Worm (Caenorhabditis elegans) whole organism, young adult: Measurements from ENCODE around the gene rab-6.1.

Experiments used
- D2030.7 ChIP-seq: fragments of 200-800 bp; sonication (Bioruptor generic); IDR thresholded peaks from 2 replicates; pipeline ENCODE4 v1.3.6; 2022; ENCODE audit warnings: missing genetic modification reagents, missing genetic modification characterization, missing compliant biosample characterization
- F22D6.2 ChIP-seq: sonication (generic microtip); optimal IDR thresholded peaks from 2 replicates; lab custom pipeline; 2016; ENCODE audit warnings: mild to moderate bottlenecking, missing genetic modification characterization, missing compliant biosample characterization
- F37B4.10 ChIP-seq: fragments of 200-800 bp; sonication (Bioruptor generic); IDR thresholded peaks from 2 replicates; pipeline ENCODE4 v1.3.6; 2022; ENCODE audit warnings: missing genetic modification characterization, missing compliant biosample characterization
- F49E8.2 ChIP-seq: sonication (generic microtip); optimal IDR thresholded peaks from 3 replicates; lab custom pipeline; 2017; ENCODE audit warnings: missing genetic modification characterization, mild to moderate bottlenecking, missing compliant biosample characterization, antibody characterized with exemption, moderate library complexity; ENCODE audit not compliant: insufficient read depth
- F57A8.1 ChIP-seq: fragments of 200-800 bp; sonication (Bioruptor generic); optimal IDR thresholded peaks from 2 replicates; lab custom pipeline; 2018; ENCODE audit warnings: mild to moderate bottlenecking, missing genetic modification characterization, moderate library complexity, missing compliant biosample characterization
- F57C9.4 ChIP-seq: sonication (generic microtip); optimal IDR thresholded peaks from 2 replicates; lab custom pipeline; 2017; ENCODE audit warnings: mild to moderate bottlenecking, missing genetic modification characterization, missing compliant biosample characterization
- K11D2.4 ChIP-seq: fragments of 200-800 bp; sonication (Bioruptor generic); IDR thresholded peaks from 2 replicates; pipeline ENCODE4 v1.3.6; 2022; ENCODE audit warnings: missing genetic modification reagents, missing genetic modification characterization, missing compliant biosample characterization
- K12H6.12 ChIP-seq: fragments of 200-800 bp; sonication (Bioruptor generic); optimal IDR thresholded peaks from 2 replicates; lab custom pipeline; 2018; ENCODE audit warnings: mild to moderate bottlenecking, missing genetic modification characterization, missing compliant biosample characterization
- Y53F4B.3 ChIP-seq: fragments of 200-800 bp; sonication (Bioruptor generic); IDR thresholded peaks from 2 replicates; pipeline ENCODE4 v1.3.6; 2022; ENCODE audit warnings: missing genetic modification reagents, missing genetic modification characterization, missing compliant biosample characterization
- Y79H2A.3 ChIP-seq: fragments of 200-800 bp; sonication (Bioruptor generic); conservative IDR thresholded peaks from 2 replicates; pipeline ENCODE4 v1.3.6; 2022; ENCODE audit warnings: missing genetic modification reagents, missing genetic modification characterization, missing compliant biosample characterization
- ZK185.1 ChIP-seq: sonication (generic microtip); optimal IDR thresholded peaks from 2 replicates; lab custom pipeline; 2016; ENCODE audit warnings: mild to moderate bottlenecking, missing genetic modification characterization, missing compliant biosample characterization; ENCODE audit not compliant: poor library complexity, severe bottlenecking
- akir-1 ChIP-seq: fragments of 200-800 bp; sonication (Bioruptor generic); optimal IDR thresholded peaks from 2 replicates; lab custom pipeline; 2018; ENCODE audit warnings: mild to moderate bottlenecking, missing genetic modification characterization, moderate library complexity, missing compliant biosample characterization
- ama-1 ChIP-seq, 3 experiments: fragments of 150-350 bp in 1 of 3; sonication (generic microtip) in 2 of 3; optimal IDR thresholded peaks; 2 replicates each; lab custom pipeline; 2014 to 2018; ENCODE audit warnings: missing biosample characterization in 2 of 3, missing genetic modification characterization in 2 of 3, missing genetic modification reagents in 2 of 3
- aptf-2 ChIP-seq: fragments of 200-800 bp; sonication (Bioruptor generic); conservative IDR thresholded peaks from 2 replicates; pipeline ENCODE4 v1.3.6; 2022; ENCODE audit warnings: missing genetic modification reagents, missing genetic modification characterization, missing compliant biosample characterization
- aptf-3 ChIP-seq: fragments of 200-800 bp; sonication (Bioruptor generic); IDR thresholded peaks from 2 replicates; pipeline ENCODE4 v1.3.6; 2022; ENCODE audit warnings: missing genetic modification characterization, missing compliant biosample characterization
- athp-1 ChIP-seq: sonication (generic microtip); optimal IDR thresholded peaks from 2 replicates; lab custom pipeline; 2017; ENCODE audit warnings: mild to moderate bottlenecking, missing genetic modification characterization, missing compliant biosample characterization
- attf-3 ChIP-seq: fragments of 200-800 bp; sonication (Bioruptor generic); conservative IDR thresholded peaks from 2 replicates; pipeline ENCODE4 v1.3.6; 2022; ENCODE audit warnings: missing genetic modification reagents, missing genetic modification characterization, missing compliant biosample characterization
- attf-5 ChIP-seq: fragments of 200-800 bp; sonication (Bioruptor generic); optimal IDR thresholded peaks from 2 replicates; lab custom pipeline; 2018; ENCODE audit warnings: mild to moderate bottlenecking, missing genetic modification characterization, missing compliant biosample characterization
- bed-1 ChIP-seq: fragments of 200-800 bp; sonication (Bioruptor generic); IDR thresholded peaks from 2 replicates; pipeline ENCODE4 v1.3.6; 2022; ENCODE audit warnings: missing genetic modification reagents, missing genetic modification characterization, missing compliant biosample characterization
- bed-2 ChIP-seq: fragments of 200-800 bp; sonication (Bioruptor generic); IDR thresholded peaks from 2 replicates; pipeline ENCODE4 v1.3.6; 2022; ENCODE audit warnings: missing genetic modification reagents, missing genetic modification characterization, missing compliant biosample characterization
- ccch-3 ChIP-seq: fragments of 200-800 bp; sonication (Bioruptor generic); optimal IDR thresholded peaks from 2 replicates; lab custom pipeline; 2018; ENCODE audit warnings: mild to moderate bottlenecking, missing genetic modification characterization, missing compliant biosample characterization
- cebp-1 ChIP-seq, 2 experiments: fragments of 200-800 bp in 1 of 2; sonication (Bioruptor generic) in 1 of 2; sonication (generic microtip) in 1 of 2; IDR thresholded peaks in 1 of 2; optimal IDR thresholded peaks in 1 of 2; 2 replicates each; pipeline versions ENCODE4 v1.3.6 to Lab custom; 2017 to 2022; ENCODE audit warnings: missing compliant biosample characterization in 2 of 2, missing genetic modification characterization in 2 of 2, mild to moderate bottlenecking in 1 of 2, missing genetic modification reagents in 1 of 2, moderate library complexity in 1 of 2
- ceh-100 ChIP-seq: fragments of 200-800 bp; sonication (Bioruptor generic); IDR thresholded peaks from 2 replicates; pipeline ENCODE4 v1.3.6; 2022; ENCODE audit warnings: missing genetic modification reagents, missing genetic modification characterization, missing compliant biosample characterization
- ceh-79 ChIP-seq: sonication (generic microtip); optimal IDR thresholded peaks from 2 replicates; lab custom pipeline; 2017; ENCODE audit warnings: mild to moderate bottlenecking, missing genetic modification characterization, missing compliant biosample characterization
- egrh-3 ChIP-seq: fragments of 200-800 bp; sonication (Bioruptor generic); IDR thresholded peaks from 2 replicates; pipeline ENCODE4 v1.3.6; 2022; ENCODE audit warnings: missing genetic modification reagents, missing genetic modification characterization, missing compliant biosample characterization
- ekl-4 ChIP-seq: fragments of 200-800 bp; sonication (Bioruptor generic); IDR thresholded peaks from 2 replicates; pipeline ENCODE4 v1.3.6; 2022; ENCODE audit warnings: missing genetic modification reagents, missing genetic modification characterization, missing compliant biosample characterization
- ets-4 ChIP-seq: fragments of 200-800 bp; sonication (Bioruptor generic); optimal IDR thresholded peaks from 2 replicates; lab custom pipeline; 2018; ENCODE audit warnings: mild to moderate bottlenecking, missing genetic modification characterization, missing compliant biosample characterization
- him-1 ChIP-seq: sonication (generic microtip); optimal IDR thresholded peaks from 2 replicates; lab custom pipeline; 2016; ENCODE audit warnings: missing genotype, missing genetic modification reagents, missing genetic modification characterization, missing compliant biosample characterization
- lag-1 ChIP-seq: fragments of 200-800 bp; sonication (Bioruptor generic); IDR thresholded peaks from 2 replicates; pipeline ENCODE4 v1.3.6; 2022; ENCODE audit warnings: missing genetic modification reagents, missing genetic modification characterization, missing compliant biosample characterization
- lin-35 ChIP-seq, 3 experiments: fragments of 150-350 bp in 2 of 3; sonication (generic microtip) in 1 of 3; optimal IDR thresholded peaks; 2 replicates each; lab custom pipeline; 2014 to 2018; ENCODE audit warnings: missing biosample characterization in 3 of 3, missing genetic modification characterization in 3 of 3, missing genetic modification reagents in 3 of 3
- lir-1 ChIP-seq: fragments of 200-800 bp; sonication (Bioruptor generic); conservative IDR thresholded peaks from 2 replicates; pipeline ENCODE4 v1.3.6; 2022; ENCODE audit warnings: missing genetic modification reagents, missing genetic modification characterization, missing compliant biosample characterization
- lsl-1 ChIP-seq: fragments of 200-800 bp; sonication (Bioruptor generic); optimal IDR thresholded peaks from 2 replicates; lab custom pipeline; 2018; ENCODE audit warnings: mild to moderate bottlenecking, missing genetic modification characterization, moderate library complexity, missing compliant biosample characterization
- lsy-27 ChIP-seq: sonication (generic microtip); optimal IDR thresholded peaks from 2 replicates; lab custom pipeline; 2017; ENCODE audit warnings: missing genetic modification characterization, mild to moderate bottlenecking, missing compliant biosample characterization, antibody characterized with exemption, missing genotype, borderline replicate concordance; ENCODE audit not compliant: insufficient read depth
- madf-3 ChIP-seq: fragments of 200-800 bp; sonication (Bioruptor generic); IDR thresholded peaks from 2 replicates; pipeline ENCODE4 v1.3.6; 2022; ENCODE audit warnings: missing genetic modification reagents, missing genetic modification characterization, missing compliant biosample characterization
- mxl-1 ChIP-seq: sonication (generic microtip); optimal IDR thresholded peaks from 2 replicates; lab custom pipeline; 2016; ENCODE audit warnings: missing genetic modification characterization, missing compliant biosample characterization
- nfya-1 ChIP-seq: sonication (generic microtip); optimal IDR thresholded peaks from 2 replicates; lab custom pipeline; 2017; ENCODE audit warnings: antibody characterized with exemption, missing compliant biosample characterization, missing genetic modification characterization, borderline replicate concordance; ENCODE audit not compliant: insufficient read depth
- nhr-120 ChIP-seq: fragments of 200-800 bp; sonication (Bioruptor generic); IDR thresholded peaks from 2 replicates; pipeline ENCODE4 v1.3.6; 2022; ENCODE audit warnings: missing genetic modification characterization, missing compliant biosample characterization
- nhr-179 ChIP-seq: sonication (generic microtip); optimal IDR thresholded peaks from 2 replicates; lab custom pipeline; 2016; ENCODE audit warnings: mild to moderate bottlenecking, missing genetic modification characterization, missing compliant biosample characterization
- pha-4 ChIP-seq: fragments of 150-350 bp; sonication (generic microtip); optimal IDR thresholded peaks from 2 replicates; lab custom pipeline; 2014; ENCODE audit warnings: missing biosample characterization, missing genetic modification reagents, missing genetic modification characterization
- rec-8 ChIP-seq, 2 experiments: sonication (generic microtip); optimal IDR thresholded peaks; 2 replicates each; lab custom pipeline; 2016; ENCODE audit warnings: mild to moderate bottlenecking in 2 of 2, missing genetic modification characterization in 2 of 2, missing genetic modification reagents in 2 of 2, missing genotype in 2 of 2, missing biosample characterization in 1 of 2, missing compliant biosample characterization in 1 of 2, moderate library complexity in 1 of 2
- snpc-1.1 ChIP-seq: sonication (generic microtip); optimal IDR thresholded peaks from 2 replicates; lab custom pipeline; 2017; ENCODE audit warnings: missing genetic modification characterization, mild to moderate bottlenecking, missing compliant biosample characterization, antibody characterized with exemption, moderate library complexity, missing genotype, missing genetic modification reagents; ENCODE audit not compliant: insufficient read depth
- somi-1 ChIP-seq: fragments of 200-800 bp; sonication (Bioruptor generic); optimal IDR thresholded peaks from 2 replicates; lab custom pipeline; 2018; ENCODE audit warnings: mild to moderate bottlenecking, missing genetic modification characterization, missing compliant biosample characterization
- tlf-1 ChIP-seq: fragments of 200-800 bp; sonication (Bioruptor generic); optimal IDR thresholded peaks from 2 replicates; lab custom pipeline; 2018; ENCODE audit warnings: mild to moderate bottlenecking, missing genetic modification characterization, missing compliant biosample characterization
- unc-130 ChIP-seq: sonication (generic microtip); optimal IDR thresholded peaks from 2 replicates; lab custom pipeline; 2016; ENCODE audit warnings: missing genetic modification reagents, missing genetic modification characterization, missing compliant biosample characterization
- ztf-6 ChIP-seq: fragments of 200-800 bp; sonication (Bioruptor generic); IDR thresholded peaks from 2 replicates; pipeline ENCODE4 v1.3.6; 2022; ENCODE audit warnings: missing genetic modification reagents, missing genetic modification characterization, missing compliant biosample characterization

Gene rab-6.1

DNA sequence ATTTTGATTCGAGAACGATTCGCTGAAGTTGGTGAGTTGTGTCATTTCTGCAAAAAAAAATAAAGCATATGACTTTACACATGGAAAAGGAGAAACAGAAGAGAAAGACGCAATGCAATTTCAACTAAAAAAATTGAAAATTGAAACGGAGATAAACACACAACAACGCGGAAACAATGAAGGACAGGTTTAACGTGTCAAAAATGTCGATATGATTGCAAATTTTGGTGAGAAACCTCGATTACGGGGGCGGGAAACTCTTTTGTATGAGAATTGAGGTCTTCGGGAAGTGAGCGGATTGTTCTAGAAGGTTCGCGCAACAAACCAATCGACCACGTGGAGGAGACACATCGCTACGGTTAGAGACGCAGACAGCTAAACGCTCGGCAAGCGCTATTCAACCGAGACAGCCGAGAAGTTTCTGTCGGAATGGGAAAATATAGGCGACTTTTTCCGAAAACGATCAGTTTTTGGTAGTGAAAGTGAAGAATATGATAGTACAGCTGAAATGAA, 48.0 kb upstream of the rab-6.1 start, which contains the start of gene R107.5:
TSS of gene R107.5 (minus strand) at position 51 of the 513 bp plus-strand sequence.
- TF ChIP-seq unc-130 (GFP tag; lab: Kevin White, UChicago): no peak
- TF ChIP-seq K11D2.4: peak; percentile 96
- peak; percentile 22 for TF ChIP-seq lsl-1 (GFP tag; lab: Kevin White, UChicago)
- TF ChIP-seq pha-4 (tag; lab: Kevin White, UChicago): no peak
- 0 out of 2 replicates have a peak, but pooled peaks have one; percentile 22 for TF ChIP-seq lag-1
- TF ChIP-seq lsy-27 (tag; lab: Kevin White, UChicago): no peak
- no peak for TF ChIP-seq rec-8 (tag; optimal IDR thresholded peaks at IDR 0.05; lab: Kevin White, UChicago)
- peak; percentile 62 for TF ChIP-seq ceh-79 (tag; lab: Kevin White, UChicago)
- no peak for TF ChIP-seq aptf-2
- TF ChIP-seq D2030.7: peak; percentile 51
- TF ChIP-seq nhr-179 (tag; lab: Kevin White, UChicago): no peak
- peak; percentile 93 for TF ChIP-seq lir-1 (GFP tag; lab: Robert Waterston, UW)
- peak; percentile 97 for TF ChIP-seq somi-1 (GFP tag; lab: Kevin White, UChicago)
- TF ChIP-seq lin-35 (GFP tag; optimal IDR thresholded peaks at IDR 0.05; lab: Kevin White, UChicago): peak in 2 of 3 experiments; percentile 52 to 78
- peak; percentile 66; the same call in 1 of the 2 replicates for TF ChIP-seq attf-3 (GFP tag; lab: Robert Waterston, UW)
- peak; percentile 71 for TF ChIP-seq akir-1 (GFP tag; lab: Kevin White, UChicago)
- TF ChIP-seq tlf-1 (GFP tag; lab: Kevin White, UChicago): peak; percentile 94
- TF ChIP-seq him-1: no peak
- TF ChIP-seq egrh-3 (GFP tag; lab: Robert Waterston, UW): peak; percentile 55; the same call in 1 of the 2 replicates
- peak; percentile 98 for TF ChIP-seq ekl-4 (GFP tag; lab: Robert Waterston, UW)
- 0 out of 2 replicates have a peak, but pooled peaks have one; percentile 21 for TF ChIP-seq Y79H2A.3 (GFP tag; lab: Robert Waterston, UW)
- peak; percentile 55 for TF ChIP-seq ets-4
- no peak for TF ChIP-seq F57A8.1 (GFP tag; lab: Kevin White, UChicago)
- TF ChIP-seq ceh-100 (GFP tag; lab: Robert Waterston, UW): peak; percentile 58; the same call in 1 of the 2 replicates
- TF ChIP-seq ama-1 (optimal IDR thresholded peaks at IDR 0.05; lab: Kevin White, UChicago): peak; percentile 86
- no peak for TF ChIP-seq ama-1 (GFP tag; optimal IDR thresholded peaks at IDR 0.05; lab: Kevin White, UChicago)
- TF ChIP-seq nhr-120: 0 out of 2 replicates have a peak, but pooled peaks have one; percentile 68
- peak; percentile 47 for TF ChIP-seq ZK185.1 (tag; lab: Kevin White, UChicago)
- peak; percentile 90 for TF ChIP-seq athp-1 (tag; lab: Kevin White, UChicago)
- TF ChIP-seq snpc-1.1 (tag; lab: Kevin White, UChicago): no peak
- peak; percentile 65; the same call in 1 of the 2 replicates for TF ChIP-seq bed-2 (GFP tag; lab: Robert Waterston, UW)
- TF ChIP-seq madf-3: peak; percentile 82
- TF ChIP-seq aptf-3 (GFP tag; lab: Robert Waterston, UW): peak; percentile 87; the same call in 1 of the 2 replicates
- 0 out of 2 replicates have a peak, but pooled peaks have one; percentile 59 for TF ChIP-seq bed-1
- TF ChIP-seq cebp-1 (GFP tag; IDR thresholded peaks at IDR 0.05; lab: Robert Waterston, UW): peak; percentile 70; the same call in 1 of the 2 replicates
- peak; percentile 89 for TF ChIP-seq cebp-1 (tag; optimal IDR thresholded peaks at IDR 0.05; lab: Kevin White, UChicago)
- peak; percentile 88 for TF ChIP-seq F22D6.2 (tag; lab: Kevin White, UChicago)
- TF ChIP-seq attf-5 (GFP tag; lab: Kevin White, UChicago): peak; percentile 80
- no peak for TF ChIP-seq nfya-1 (tag; lab: Kevin White, UChicago)
- no peak for TF ChIP-seq mxl-1 (tag; lab: Kevin White, UChicago)
- TF ChIP-seq ccch-3 (GFP tag; lab: Kevin White, UChicago): no peak
- TF ChIP-seq ztf-6: 0 out of 2 replicates have a peak, but pooled peaks have one; percentile 60
- peak; percentile 86 for TF ChIP-seq F57C9.4 (tag; lab: Kevin White, UChicago)
- TF ChIP-seq F49E8.2 (tag; lab: Kevin White, UChicago): no peak
- peak; percentile 96 for TF ChIP-seq K12H6.12 (tag; lab: Kevin White, UChicago)
- TF ChIP-seq Y53F4B.3 (GFP tag; lab: Robert Waterston, UW): no peak
- TF ChIP-seq F37B4.10: no peak
